Fruit fly (Drosophila melanogaster) whole organism: ENCODE results near the gene CG12106.

ENCODE experiments used
- CG8478 ChIP-seq: fragments of >200 bp; optimal IDR thresholded peaks from 2 replicates; lab custom pipeline; 2018; ENCODE audit warnings: inconsistent platforms
- Dll ChIP-seq: fragments of >200 bp; optimal IDR thresholded peaks from 2 replicates; lab custom pipeline; 2017
- EcR ChIP-seq, 2 experiments: fragments of >200 bp; optimal IDR thresholded peaks; 2 replicates each; lab custom pipeline; 2017; ENCODE audit warnings: missing biosample characterization in 2 of 2, missing genetic modification characterization in 2 of 2, missing genetic modification reagents in 2 of 2
- pan ChIP-seq: fragments of >200 bp; optimal IDR thresholded peaks from 2 replicates; lab custom pipeline; 2017
- psq ChIP-seq: fragments of >200 bp; optimal IDR thresholded peaks from 2 replicates; lab custom pipeline; 2017
- usp ChIP-seq: fragments of >200 bp; optimal IDR thresholded peaks from 2 replicates; lab custom pipeline; 2017; ENCODE audit warnings: missing biosample characterization, missing genetic modification characterization, mixed read lengths

CG12106 gene

DNA sequence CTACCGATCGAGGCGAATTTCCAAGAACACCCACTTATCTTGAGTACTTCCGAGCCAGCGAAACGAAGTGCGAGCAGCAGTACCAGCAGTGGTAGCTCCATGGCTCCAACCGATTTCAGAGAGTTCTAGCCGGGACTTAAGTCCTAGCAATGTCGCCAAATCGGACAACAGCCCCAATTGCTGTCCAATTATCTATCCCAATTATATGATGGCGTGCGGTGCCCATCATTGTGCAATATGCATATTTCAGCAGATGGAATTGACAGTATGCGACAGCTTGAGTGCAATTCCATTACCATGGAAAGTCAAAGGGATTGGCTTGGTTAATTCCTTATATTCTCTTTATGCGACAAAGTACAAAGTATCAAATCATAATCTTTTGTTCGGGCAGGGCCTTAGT, 42.8 kb downstream of the CG12106 start, which contains the start of gene Ir8a:
TSS of gene Ir8a (minus strand) at position 101 of the 400 bp plus-strand sequence.
- TF ChIP-seq psq (lab: Kevin White, UChicago) (no peak), usp (GFP tag; lab: Kevin White, UChicago) (no peak), EcR (GFP tag; optimal IDR thresholded peaks at IDR 0.05; lab: Kevin White, UChicago) (no peak), CG8478 (lab: Kevin White, UChicago) (no peak), pan (lab: Kevin White, UChicago) (no peak)

DNA sequence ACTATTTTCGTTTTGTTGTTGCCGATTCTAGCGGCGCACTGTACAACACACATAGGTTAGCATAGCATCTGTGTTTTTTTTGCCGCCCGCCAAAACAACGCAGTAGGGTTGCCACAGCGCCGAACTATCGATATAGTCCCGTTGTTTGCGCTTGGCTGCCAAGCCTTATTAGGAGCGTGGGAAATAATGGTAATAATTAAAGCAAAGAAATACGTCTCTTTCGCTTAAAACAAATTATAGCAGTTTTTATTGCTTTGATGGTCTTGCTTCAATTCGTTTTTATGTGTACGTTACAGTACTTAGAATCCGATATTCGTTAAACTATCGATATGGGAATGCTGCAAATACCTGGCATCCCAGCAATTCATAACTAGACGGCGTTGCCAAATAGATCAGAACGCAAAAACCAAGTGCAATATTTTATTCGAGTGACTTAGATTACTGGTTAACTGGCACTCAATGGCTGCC, 49.8 kb downstream of the CG12106 start, which contains the start of the genes mxc and Larp7:
TSS of gene mxc (minus strand) at position 51 of the 468 bp plus-strand sequence.
TSS of gene Larp7 (plus strand) at position 401 of the 468 bp plus-strand sequence.
- TF ChIP-seq usp (GFP tag; lab: Kevin White, UChicago) (no peak), pan (lab: Kevin White, UChicago) (no peak), psq (lab: Kevin White, UChicago) (no peak), Dll (lab: Kevin White, UChicago) (no peak), CG8478 (lab: Kevin White, UChicago) (no peak), EcR (GFP tag; optimal IDR thresholded peaks at IDR 0.05; lab: Kevin White, UChicago) (no peak)
